Fruit fly (Drosophila melanogaster) whole organism, wandering third instar larva: ENCODE data around the gene Ir75c.
A peak's percentile ranks its signal among the peaks of the same experiment; 100 is the strongest.

Experiments
- Abd-B ChIP-seq: fragments of >200 bp; optimal IDR thresholded peaks from 2 replicates; lab custom pipeline; 2017; ENCODE audit warnings: missing biosample characterization, missing genetic modification characterization
- CrebA ChIP-seq: fragments of 200-800 bp; sonication (Bioruptor generic); optimal IDR thresholded peaks from 2 replicates; lab custom pipeline; 2016; ENCODE audit warnings: missing biosample characterization, mild to moderate bottlenecking, missing genetic modification characterization, borderline replicate concordance
- Dfd ChIP-seq: fragments of >200 bp; optimal IDR thresholded peaks from 2 replicates; lab custom pipeline; 2017; ENCODE audit warnings: missing biosample characterization, missing genetic modification characterization
- Dif ChIP-seq: fragments of 200-275, 200-300 bp; sonication (Bioruptor generic); optimal IDR thresholded peaks from 2 replicates; lab custom pipeline; 2018; ENCODE audit warnings: missing biosample characterization, missing genetic modification characterization; ENCODE audit not compliant: partially characterized antibody
- GATAd ChIP-seq: sonication (Bioruptor generic); optimal IDR thresholded peaks from 2 replicates; lab custom pipeline; 2016; ENCODE audit warnings: missing biosample characterization, missing genetic modification characterization
- HLH106 ChIP-seq: fragments of 200-800 bp; optimal IDR thresholded peaks from 3 replicates; lab custom pipeline; 2019; ENCODE audit warnings: missing biosample characterization, mild to moderate bottlenecking, missing genetic modification characterization, moderate library complexity
- Hnf4 ChIP-seq: fragments of 200-800 bp; sonication (Bioruptor generic); optimal IDR thresholded peaks from 2 replicates; lab custom pipeline; 2016; ENCODE audit warnings: missing biosample characterization, mild to moderate bottlenecking, missing genetic modification characterization
- Hr78 ChIP-seq: fragments of >200 bp; optimal IDR thresholded peaks from 2 replicates; lab custom pipeline; 2017; ENCODE audit warnings: missing biosample characterization, missing genetic modification characterization
- Hr83 ChIP-seq: fragments of 200-300 bp; sonication (Bioruptor generic); optimal IDR thresholded peaks from 2 replicates; lab custom pipeline; 2016; ENCODE audit warnings: missing biosample characterization, mild to moderate bottlenecking, missing genetic modification characterization, moderate library complexity; ENCODE audit not compliant: poor library complexity, severe bottlenecking
- Mio ChIP-seq: sonication (Bioruptor generic); optimal IDR thresholded peaks from 2 replicates; lab custom pipeline; 2016; ENCODE audit warnings: missing biosample characterization, missing genetic modification characterization
- N ChIP-seq: fragments of >200 bp; optimal IDR thresholded peaks from 2 replicates; lab custom pipeline; 2018; ENCODE audit warnings: missing biosample characterization, missing external identifiers, missing genetic modification characterization
- OdsH ChIP-seq: fragments of 200-800 bp; sonication (Bioruptor generic); optimal IDR thresholded peaks from 2 replicates; lab custom pipeline; 2016; ENCODE audit warnings: missing biosample characterization, mild to moderate bottlenecking, missing genetic modification characterization
- Rel ChIP-seq, 2 experiments: fragments of 200-800 bp; sonication (Bioruptor generic) in 1 of 2; optimal IDR thresholded peaks; 2 replicates in 1 of 2; 3 replicates in 1 of 2; lab custom pipeline; 2016 to 2019; ENCODE audit warnings: mild to moderate bottlenecking in 2 of 2, missing biosample characterization in 2 of 2, missing genetic modification characterization in 2 of 2, moderate library complexity in 1 of 2
- Sp1 ChIP-seq: fragments of 200-800 bp; sonication (Bioruptor generic); optimal IDR thresholded peaks from 3 replicates; lab custom pipeline; 2019; ENCODE audit warnings: missing biosample characterization, mild to moderate bottlenecking, missing genetic modification characterization, moderate library complexity
- Vsx2 ChIP-seq: fragments of 200-300, 225-300 bp; sonication (Bioruptor generic); optimal IDR thresholded peaks from 2 replicates; lab custom pipeline; 2018; ENCODE audit warnings: missing biosample characterization, missing genetic modification characterization; ENCODE audit not compliant: partially characterized antibody
- br ChIP-seq: fragments of 200-800 bp; sonication (Bioruptor generic); optimal IDR thresholded peaks from 2 replicates; lab custom pipeline; 2016; ENCODE audit warnings: missing biosample characterization, missing genetic modification characterization
- dl ChIP-seq, 2 experiments: fragments of 175-275, 200-275 bp in 1 of 2; fragments of 200-275 bp in 1 of 2; sonication (Bioruptor generic); optimal IDR thresholded peaks; lab custom pipeline; 2018; ENCODE audit warnings: mild to moderate bottlenecking in 2 of 2, missing biosample characterization in 2 of 2, missing genetic modification characterization in 2 of 2, moderate library complexity in 2 of 2; ENCODE audit not compliant: partially characterized antibody in 2 of 2, insufficient read depth in 1 of 2
- dmrt93B ChIP-seq: fragments of 200-800 bp; sonication (Bioruptor generic); optimal IDR thresholded peaks from 2 replicates; lab custom pipeline; 2018; ENCODE audit warnings: missing biosample characterization, mild to moderate bottlenecking, missing genetic modification characterization
- dsf ChIP-seq: sonication (Bioruptor generic); optimal IDR thresholded peaks from 2 replicates; lab custom pipeline; 2016; ENCODE audit warnings: missing biosample characterization, missing genetic modification characterization, borderline replicate concordance
- ey ChIP-seq: fragments of 200-800 bp; sonication (Bioruptor generic); optimal IDR thresholded peaks from 2 replicates; lab custom pipeline; 2016; ENCODE audit warnings: missing biosample characterization, missing genetic modification characterization
- foxo ChIP-seq, 2 experiments: fragments of 200-800 bp; sonication (Bioruptor generic); optimal IDR thresholded peaks; 2 replicates in 1 of 2; 3 replicates in 1 of 2; lab custom pipeline; 2016 to 2017; ENCODE audit warnings: missing biosample characterization in 2 of 2, missing genetic modification characterization in 2 of 2
- fru ChIP-seq: fragments of 200-800 bp; sonication (Bioruptor generic); optimal IDR thresholded peaks from 3 replicates; lab custom pipeline; 2016; ENCODE audit warnings: missing biosample characterization, mild to moderate bottlenecking, missing genetic modification characterization
- h ChIP-seq: fragments of 200-800 bp; sonication (Bioruptor generic); optimal IDR thresholded peaks from 3 replicates; lab custom pipeline; 2016; ENCODE audit warnings: missing biosample characterization, mild to moderate bottlenecking, missing genetic modification characterization
- jim ChIP-seq: fragments of 175-275, 200-325 bp; sonication (Bioruptor generic); optimal IDR thresholded peaks from 2 replicates; lab custom pipeline; 2016; ENCODE audit warnings: missing biosample characterization, mild to moderate bottlenecking, missing genetic modification characterization
- lola ChIP-seq: fragments of >200 bp; optimal IDR thresholded peaks from 2 replicates; lab custom pipeline; 2017; ENCODE audit warnings: missing biosample characterization, missing genetic modification characterization
- pan ChIP-seq: fragments of >200 bp; optimal IDR thresholded peaks from 2 replicates; lab custom pipeline; 2017
- psq ChIP-seq: fragments of 200-800 bp; sonication (Bioruptor generic); optimal IDR thresholded peaks from 3 replicates; lab custom pipeline; 2017; ENCODE audit warnings: missing biosample characterization, mild to moderate bottlenecking, missing genetic modification characterization, moderate library complexity
- rgr ChIP-seq: fragments of 200-800 bp; sonication (Bioruptor generic); optimal IDR thresholded peaks from 3 replicates; lab custom pipeline; 2016; ENCODE audit warnings: missing biosample characterization, mild to moderate bottlenecking, missing genetic modification characterization
- sage ChIP-seq: fragments of 200-800 bp; sonication (Bioruptor generic); optimal IDR thresholded peaks from 2 replicates; lab custom pipeline; 2016; ENCODE audit warnings: missing biosample characterization, mild to moderate bottlenecking, missing genetic modification characterization
- sv ChIP-seq: fragments of 200-800 bp; sonication (Bioruptor generic); optimal IDR thresholded peaks from 3 replicates; lab custom pipeline; 2016; ENCODE audit warnings: missing biosample characterization, missing genetic modification characterization
- tai ChIP-seq: sonication (Bioruptor generic); optimal IDR thresholded peaks from 2 replicates; lab custom pipeline; 2016; ENCODE audit warnings: missing biosample characterization, missing genetic modification characterization
- usp ChIP-seq: fragments of >200 bp; optimal IDR thresholded peaks from 2 replicates; lab custom pipeline; 2017; ENCODE audit warnings: missing biosample characterization, missing genetic modification characterization
- woc ChIP-seq: sonication (Bioruptor generic); optimal IDR thresholded peaks from 2 replicates; lab custom pipeline; 2016; ENCODE audit warnings: missing biosample characterization, mild to moderate bottlenecking, missing genetic modification characterization

Ir75c gene

DNA sequence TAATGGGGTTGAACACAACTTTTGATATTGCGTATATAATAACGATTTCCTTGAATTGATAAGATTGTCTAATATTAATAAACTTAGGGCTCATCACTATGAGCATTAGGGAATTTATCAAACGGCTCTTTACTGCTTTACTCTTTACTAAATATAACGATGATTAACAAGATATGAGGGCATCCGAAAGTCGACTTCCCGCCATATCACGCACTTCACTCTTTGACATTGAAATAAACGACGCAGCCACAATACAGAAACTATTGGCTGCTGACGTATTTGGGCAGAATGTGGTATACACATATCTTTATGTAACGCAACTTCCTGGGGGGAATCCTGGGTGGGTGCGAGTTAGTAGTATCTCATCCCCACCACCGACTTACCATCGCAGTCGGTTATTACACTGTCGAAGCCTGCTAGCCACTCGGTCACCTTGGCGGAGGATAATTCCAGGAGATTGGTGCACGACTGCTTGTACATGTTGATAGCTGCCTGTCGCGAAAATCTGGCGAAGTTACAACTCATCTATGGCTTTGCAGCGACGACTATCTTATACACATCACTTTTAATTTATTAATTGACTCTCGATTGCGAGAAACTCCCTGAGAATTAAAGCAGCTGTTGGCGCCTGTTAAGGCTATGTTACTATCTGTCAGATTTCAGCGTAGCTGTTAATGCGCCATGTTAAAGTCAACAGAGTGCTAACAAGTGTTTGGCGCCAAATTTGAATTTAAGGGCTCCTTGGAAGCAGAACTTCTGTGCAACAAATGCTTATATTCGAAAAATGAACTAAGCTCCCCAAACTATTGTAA lies 20.5 kb upstream of the Ir75c start, which contains the start of gene CG5567:
Gene CG5567, minus strand, starts transcription at position 653 of the 812 bp plus-strand sequence.
- TF ChIP-seq dmrt93B (no peak), Abd-B (no peak), lola (GFP tag; lab: Kevin White, UChicago) (no peak), CrebA (GFP tag; lab: Kevin White, UChicago) (no peak), Vsx2 (GFP tag; lab: Kevin White, UChicago) (no peak), woc (GFP tag; lab: Kevin White, UChicago) (peak; percentile 41), OdsH (GFP tag; lab: Kevin White, UChicago) (no peak), Dif (no peak), Rel (GFP tag; optimal IDR thresholded peaks at IDR 0.05; lab: Kevin White, UChicago) (no peak), Rel (tag; optimal IDR thresholded peaks at IDR 0.05; lab: Kevin White, UChicago) (peak; percentile 23), N (GFP tag; lab: Kevin White, UChicago) (no peak), fru (GFP tag; lab: Kevin White, UChicago) (no peak), foxo (GFP tag; optimal IDR thresholded peaks at IDR 0.05; lab: Kevin White, UChicago) (peak in 1 of 2 experiments; percentile 23), br (no peak), ey (no peak), Hnf4 (GFP tag; lab: Kevin White, UChicago) (no peak), h (GFP tag; lab: Kevin White, UChicago) (no peak), dsf (GFP tag; lab: Kevin White, UChicago) (no peak), GATAd (GFP tag; lab: Kevin White, UChicago) (no peak), pan (lab: Kevin White, UChicago) (no peak), sv (GFP tag; lab: Kevin White, UChicago) (no peak), usp (GFP tag; lab: Kevin White, UChicago) (no peak), sage (GFP tag; lab: Kevin White, UChicago) (no peak), Hr78 (GFP tag; lab: Kevin White, UChicago) (no peak), tai (GFP tag; lab: Kevin White, UChicago) (no peak)

dm6 chr3L:17841085-17841606 lies 18.5 kb upstream of the Ir75c start, which contains the start of gene CG5577:
TSS of gene CG5577 (minus strand) at chr3L:17841427.
- TF ChIP-seq OdsH (GFP tag; lab: Kevin White, UChicago): peak; percentile 5
- TF ChIP-seq sv (GFP tag; lab: Kevin White, UChicago): no peak
- TF ChIP-seq HLH106 (tag; lab: Kevin White, UChicago): peak; percentile 38
- peak; percentile 47 for TF ChIP-seq Sp1 (GFP tag; lab: Kevin White, UChicago)
- TF ChIP-seq rgr (GFP tag; lab: Kevin White, UChicago): peak; percentile 16
- peak; percentile 26 for TF ChIP-seq fru (GFP tag; lab: Kevin White, UChicago)
- TF ChIP-seq woc (GFP tag; lab: Kevin White, UChicago): peak; percentile 43
- no peak for TF ChIP-seq Hr83 (GFP tag; lab: Kevin White, UChicago)
- peak; percentile 48 for TF ChIP-seq Dif
- TF ChIP-seq lola (GFP tag; lab: Kevin White, UChicago): no peak
- TF ChIP-seq Mio (GFP tag; lab: Kevin White, UChicago): no peak
- TF ChIP-seq GATAd (GFP tag; lab: Kevin White, UChicago): no peak
- TF ChIP-seq Rel (GFP tag; optimal IDR thresholded peaks at IDR 0.05; lab: Kevin White, UChicago): no peak
- peak; percentile 33 for TF ChIP-seq Rel (tag; optimal IDR thresholded peaks at IDR 0.05; lab: Kevin White, UChicago)
- TF ChIP-seq h (GFP tag; lab: Kevin White, UChicago): peak; percentile 51
- TF ChIP-seq br: peak; percentile 10
- no peak for TF ChIP-seq dl (GFP tag; optimal IDR thresholded peaks at IDR 0.05; lab: Kevin White, UChicago; ENCODE audit: insufficient read depth in 1 of 2, partially characterized antibody in 2 of 2)

DNA sequence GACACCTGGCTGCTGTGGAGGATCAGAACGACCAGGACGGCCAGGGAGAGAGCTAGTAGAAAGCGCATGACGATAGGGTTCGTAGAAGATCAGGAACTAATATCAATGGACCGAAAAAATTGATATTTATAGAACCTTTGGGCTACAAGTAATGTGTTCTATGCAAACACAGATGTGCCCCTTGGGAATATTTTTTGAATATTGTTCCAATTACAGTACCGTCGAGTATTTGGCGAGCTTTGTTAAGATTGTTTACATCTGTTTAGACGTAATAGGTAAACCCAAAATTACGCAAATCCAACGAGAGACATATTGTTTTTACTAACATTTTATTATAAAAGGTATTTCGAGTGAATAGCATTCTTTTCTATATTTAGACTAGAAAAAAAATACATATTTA lies 12.4 kb upstream of the Ir75c start, which contains the start of gene CG32189:
Gene CG32189, minus strand, starts transcription at position 101 of the 400 bp plus-strand sequence.
- TF ChIP-seq Rel (GFP tag; optimal IDR thresholded peaks at IDR 0.05; lab: Kevin White, UChicago) (no peak), Rel (tag; optimal IDR thresholded peaks at IDR 0.05; lab: Kevin White, UChicago) (no peak), Hnf4 (GFP tag; lab: Kevin White, UChicago) (no peak), OdsH (GFP tag; lab: Kevin White, UChicago) (no peak), jim (no peak), h (GFP tag; lab: Kevin White, UChicago) (no peak), rgr (GFP tag; lab: Kevin White, UChicago) (no peak), N (GFP tag; lab: Kevin White, UChicago) (no peak), tai (GFP tag; lab: Kevin White, UChicago) (no peak), Hr83 (GFP tag; lab: Kevin White, UChicago) (no peak), Vsx2 (GFP tag; lab: Kevin White, UChicago) (no peak), usp (GFP tag; lab: Kevin White, UChicago) (no peak), Dif (no peak), woc (GFP tag; lab: Kevin White, UChicago) (no peak), psq (no peak), sv (GFP tag; lab: Kevin White, UChicago) (no peak), Hr78 (GFP tag; lab: Kevin White, UChicago) (no peak), Dfd (GFP tag; lab: Kevin White, UChicago) (no peak), fru (GFP tag; lab: Kevin White, UChicago) (no peak), Abd-B (no peak)
